Worm (Caenorhabditis elegans) whole organism, L2 larva: ENCODE results near the gene zmp-1.

Experiments used
- C34F6.9 ChIP-seq: fragments of 150-350 bp; optimal IDR thresholded peaks from 2 replicates; lab custom pipeline; 2014; ENCODE audit warnings: missing biosample characterization, missing genetic modification characterization
- F13H6.1 ChIP-seq: sonication (generic microtip); optimal IDR thresholded peaks from 2 replicates; lab custom pipeline; 2016; ENCODE audit warnings: missing genetic modification characterization, missing compliant biosample characterization
- R02D3.7 ChIP-seq: fragments of 150-350 bp; optimal IDR thresholded peaks from 2 replicates; lab custom pipeline; 2014; ENCODE audit warnings: missing biosample characterization, missing genetic modification characterization
- Y55F3AM.14 ChIP-seq: fragments of 200-800 bp; sonication (Bioruptor generic); optimal IDR thresholded peaks from 2 replicates; lab custom pipeline; 2018; ENCODE audit warnings: mild to moderate bottlenecking, missing genetic modification characterization, missing compliant biosample characterization
- alr-1 ChIP-seq: fragments of 150-350 bp; optimal IDR thresholded peaks from 2 replicates; lab custom pipeline; 2014; ENCODE audit warnings: missing biosample characterization, missing genetic modification characterization
- aly-2 ChIP-seq: fragments of 150-350 bp; optimal IDR thresholded peaks from 2 replicates; lab custom pipeline; 2014; ENCODE audit warnings: missing biosample characterization, missing genetic modification characterization
- ama-1 ChIP-seq: fragments of 150-350 bp; optimal IDR thresholded peaks from 2 replicates; lab custom pipeline; 2018; ENCODE audit warnings: inconsistent platforms
- blmp-1 ChIP-seq: sonication (generic microtip); optimal IDR thresholded peaks from 2 replicates; lab custom pipeline; 2017; ENCODE audit warnings: missing genetic modification characterization, mild to moderate bottlenecking, missing compliant biosample characterization, antibody characterized with exemption, moderate library complexity; ENCODE audit not compliant: insufficient read depth
- ceh-16 ChIP-seq: fragments of 150-350 bp; optimal IDR thresholded peaks from 2 replicates; lab custom pipeline; 2014; ENCODE audit warnings: missing biosample characterization, missing genetic modification characterization
- ceh-82 ChIP-seq: fragments of 150-350 bp; optimal IDR thresholded peaks from 2 replicates; lab custom pipeline; 2014; ENCODE audit warnings: missing biosample characterization, missing genetic modification characterization
- crh-2 ChIP-seq: sonication (generic microtip); optimal IDR thresholded peaks from 2 replicates; lab custom pipeline; 2017; ENCODE audit warnings: missing biosample characterization, missing genetic modification characterization
- dmd-4 ChIP-seq: sonication (generic microtip); optimal IDR thresholded peaks from 2 replicates; lab custom pipeline; 2017; ENCODE audit warnings: missing biosample characterization, missing genetic modification characterization
- egl-27 ChIP-seq: sonication (generic microtip); optimal IDR thresholded peaks from 3 replicates; lab custom pipeline; 2017; ENCODE audit warnings: missing biosample characterization, missing genetic modification reagents, missing genetic modification characterization
- elt-1 ChIP-seq: fragments of 150-350 bp; optimal IDR thresholded peaks from 2 replicates; lab custom pipeline; 2014; ENCODE audit warnings: missing biosample characterization, missing genetic modification characterization
- elt-3 ChIP-seq: sonication (generic microtip); optimal IDR thresholded peaks from 2 replicates; lab custom pipeline; 2017; ENCODE audit warnings: missing biosample characterization, missing genetic modification characterization
- fos-1 ChIP-seq: fragments of 150-350 bp; optimal IDR thresholded peaks from 2 replicates; lab custom pipeline; 2014; ENCODE audit warnings: missing biosample characterization, missing genetic modification characterization
- gmeb-1 ChIP-seq: fragments of 150-350 bp; optimal IDR thresholded peaks from 2 replicates; lab custom pipeline; 2014; ENCODE audit warnings: missing biosample characterization, missing genetic modification characterization
- lin-11 ChIP-seq: fragments of 150-350 bp; sonication (generic microtip); optimal IDR thresholded peaks from 2 replicates; lab custom pipeline; 2014; ENCODE audit warnings: missing biosample characterization, missing genetic modification characterization, inconsistent platforms, mixed read lengths
- lin-13 ChIP-seq: fragments of 150-350 bp; optimal IDR thresholded peaks from 2 replicates; lab custom pipeline; 2014; ENCODE audit warnings: missing biosample characterization, missing genetic modification reagents, missing genetic modification characterization
- lin-39 ChIP-seq: fragments of 150-350 bp; optimal IDR thresholded peaks from 2 replicates; lab custom pipeline; 2014; ENCODE audit warnings: missing biosample characterization, missing genetic modification reagents, missing genetic modification characterization
- lsy-2 ChIP-seq, 2 experiments: fragments of 150-350 bp in 1 of 2; sonication (generic microtip) in 1 of 2; optimal IDR thresholded peaks; 2 replicates each; lab custom pipeline; 2014 to 2017; ENCODE audit warnings: missing biosample characterization in 2 of 2, missing genetic modification characterization in 2 of 2
- mbf-1 ChIP-seq: sonication (generic microtip); optimal IDR thresholded peaks from 2 replicates; lab custom pipeline; 2017; ENCODE audit warnings: missing biosample characterization, missing genetic modification characterization
- mdl-1 ChIP-seq, 2 experiments: fragments of 150-350 bp in 1 of 2; sonication (generic microtip) in 1 of 2; optimal IDR thresholded peaks; 2 replicates each; lab custom pipeline; 2017; ENCODE audit warnings: missing biosample characterization in 2 of 2, missing genetic modification characterization in 2 of 2
- nhr-10 ChIP-seq: sonication (generic microtip); optimal IDR thresholded peaks from 2 replicates; lab custom pipeline; 2017; ENCODE audit warnings: missing biosample characterization, missing genetic modification characterization
- nhr-11 ChIP-seq: fragments of 150-350 bp; optimal IDR thresholded peaks from 2 replicates; lab custom pipeline; 2014; ENCODE audit warnings: missing biosample characterization, missing genetic modification characterization
- nhr-12 ChIP-seq: fragments of 150-350 bp; optimal IDR thresholded peaks from 2 replicates; lab custom pipeline; 2014; ENCODE audit warnings: missing biosample characterization, missing genetic modification characterization
- nhr-129 ChIP-seq: fragments of 150-350 bp; optimal IDR thresholded peaks from 2 replicates; lab custom pipeline; 2014; ENCODE audit warnings: missing biosample characterization, missing genetic modification characterization
- nhr-21 ChIP-seq: fragments of 150-350 bp; optimal IDR thresholded peaks from 2 replicates; lab custom pipeline; 2014; ENCODE audit warnings: missing biosample characterization, missing genetic modification characterization
- nhr-25 ChIP-seq: fragments of 150-350 bp; sonication (generic microtip); optimal IDR thresholded peaks from 3 replicates; lab custom pipeline; 2014; ENCODE audit warnings: missing biosample characterization, missing genetic modification characterization
- nhr-77 ChIP-seq: fragments of 150-350 bp; optimal IDR thresholded peaks from 2 replicates; lab custom pipeline; 2014; ENCODE audit warnings: missing biosample characterization, missing genetic modification characterization
- skn-1 ChIP-seq: sonication (generic microtip); optimal IDR thresholded peaks from 2 replicates; lab custom pipeline; 2017; ENCODE audit warnings: missing biosample characterization, missing genetic modification characterization
- sma-3 ChIP-seq: sonication (generic microtip); optimal IDR thresholded peaks from 2 replicates; lab custom pipeline; 2016; ENCODE audit warnings: missing genetic modification reagents, missing genetic modification characterization, missing compliant biosample characterization
- sma-9 ChIP-seq, 2 experiments: fragments of 150-350 bp in 1 of 2; sonication (generic microtip) in 1 of 2; optimal IDR thresholded peaks; 2 replicates each; lab custom pipeline; 2014 to 2016; ENCODE audit warnings: missing genetic modification characterization in 2 of 2, mild to moderate bottlenecking in 1 of 2, missing biosample characterization in 1 of 2, missing compliant biosample characterization in 1 of 2, missing genetic modification reagents in 1 of 2, moderate library complexity in 1 of 2
- unc-39 ChIP-seq: fragments of 150-350 bp; optimal IDR thresholded peaks from 2 replicates; lab custom pipeline; 2014; ENCODE audit warnings: missing biosample characterization, missing genetic modification characterization
- unc-55 ChIP-seq: fragments of 150-350 bp; sonication (generic microtip); optimal IDR thresholded peaks from 3 replicates; lab custom pipeline; 2014; ENCODE audit warnings: missing biosample characterization, missing genetic modification reagents, missing genetic modification characterization
- unc-62 ChIP-seq: fragments of 150-350 bp; optimal IDR thresholded peaks from 2 replicates; lab custom pipeline; 2014; ENCODE audit warnings: missing biosample characterization, missing genetic modification reagents, missing genetic modification characterization
- ztf-1 ChIP-seq: fragments of 200-800 bp; sonication (Bioruptor generic); conservative IDR thresholded peaks from 2 replicates; pipeline ENCODE4 v1.3.6; 2022; ENCODE audit warnings: missing genetic modification characterization, missing compliant biosample characterization
- ztf-11 ChIP-seq: sonication (generic microtip); optimal IDR thresholded peaks from 2 replicates; lab custom pipeline; 2017; ENCODE audit warnings: missing biosample characterization, missing genetic modification characterization

zmp-1 gene

ce11 chrIII:5938013-5938412, 5.3 kb upstream of the zmp-1 start (continued):
- TF ChIP-seq sma-9 (GFP tag; optimal IDR thresholded peaks at IDR 0.05; lab: Kevin White, UChicago): peak; percentile 84
- no peak for TF ChIP-seq sma-9 (tag; optimal IDR thresholded peaks at IDR 0.05; lab: Kevin White, UChicago)
- TF ChIP-seq C34F6.9: peak; percentile 66
- TF ChIP-seq nhr-129: peak; percentile 98
- TF ChIP-seq ceh-82 (tag; lab: Kevin White, UChicago): no peak
- peak in 1 of 2 experiments; percentile 50 for TF ChIP-seq mdl-1 (tag; optimal IDR thresholded peaks at IDR 0.05; lab: Kevin White, UChicago)
- TF ChIP-seq nhr-12 (tag; lab: Kevin White, UChicago): no peak
- peak; percentile 63 for TF ChIP-seq F13H6.1 (tag; lab: Kevin White, UChicago)
- peak; percentile 54 for TF ChIP-seq unc-62 (GFP tag; lab: Kevin White, UChicago)
- peak; percentile 69 for TF ChIP-seq lin-39
- TF ChIP-seq sma-3 (GFP tag; lab: Kevin White, UChicago): peak; percentile 90
- TF ChIP-seq, all 48 proteins: peak for 24

- TF ChIP-seq dmd-4 (no peak), ztf-11 (no peak), crh-2 (tag; lab: Kevin White, UChicago) (no peak), C34F6.9 (peak; percentile 2)
Measured at ce11 chrIII:5936992-5937391, 4.2 kb upstream of the zmp-1 start, which contains the start of gene EGAP1.1. TSS of gene EGAP1.1 (minus strand) at chrIII:5937220.

- TF ChIP-seq dmd-4: no peak
- TF ChIP-seq lsy-2 (tag; optimal IDR thresholded peaks at IDR 0.05; lab: Kevin White, UChicago): peak in 1 of 2 experiments; percentile 9
- TF ChIP-seq aly-2 (tag; lab: Kevin White, UChicago): no peak
- TF ChIP-seq C34F6.9: peak; percentile 40
- peak; percentile 24 for TF ChIP-seq F13H6.1 (tag; lab: Kevin White, UChicago)
Measured at ce11 chrIII:5934138-5934658, 1.4 kb upstream of the zmp-1 start.

ce11 chrIII:5931433-5931994, 1.2 kb downstream of the zmp-1 start, which contains the start of gene EGAP1.5:
TSS of gene EGAP1.5 (plus strand) at chrIII:5931721.
- TF ChIP-seq nhr-25 (tag; lab: Kevin White, UChicago) (no peak), dmd-4 (no peak), unc-39 (tag; lab: Kevin White, UChicago) (no peak), nhr-129 (peak; percentile 31), ztf-11 (no peak), sma-3 (GFP tag; lab: Kevin White, UChicago) (no peak), F13H6.1 (tag; lab: Kevin White, UChicago) (peak; percentile 32), elt-1 (no peak), fos-1 (no peak), elt-3 (tag; lab: Kevin White, UChicago) (no peak), ceh-16 (tag; lab: Kevin White, UChicago) (no peak), nhr-10 (tag; lab: Kevin White, UChicago) (no peak), ztf-1 (GFP tag; lab: Robert Waterston, UW) (no peak), nhr-21 (tag; lab: Kevin White, UChicago) (no peak), R02D3.7 (no peak), nhr-11 (tag; lab: Kevin White, UChicago) (no peak)

ce11 chrIII:5930659-5931058, 2.1 kb downstream of the zmp-1 start:
- TF ChIP-seq dmd-4 (no peak), unc-39 (tag; lab: Kevin White, UChicago) (no peak), egl-27 (no peak), blmp-1 (tag; lab: Kevin White, UChicago) (no peak), nhr-129 (peak; percentile 17), F13H6.1 (tag; lab: Kevin White, UChicago) (peak; percentile 24), sma-9 (GFP tag; optimal IDR thresholded peaks at IDR 0.05; lab: Kevin White, UChicago) (peak; percentile 33), sma-9 (tag; optimal IDR thresholded peaks at IDR 0.05; lab: Kevin White, UChicago) (no peak), ztf-11 (no peak), mbf-1 (no peak), ceh-16 (tag; lab: Kevin White, UChicago) (no peak), lsy-2 (tag; optimal IDR thresholded peaks at IDR 0.05; lab: Kevin White, UChicago) (peak in 1 of 2 experiments; percentile 40)

ce11 chrIII:5925724-5926123, 7.0 kb downstream of the zmp-1 start, which contains the start of the genes dnc-2 and bcl-7:
TSS of gene dnc-2 (minus strand) at chrIII:5925756.
TSS of gene bcl-7 (plus strand) at chrIII:5926086.
- TF ChIP-seq nhr-77 (no peak), F13H6.1 (tag; lab: Kevin White, UChicago) (peak; percentile 26), lin-39 (no peak), nhr-129 (peak; percentile 36), skn-1 (tag; lab: Kevin White, UChicago) (no peak), sma-3 (GFP tag; lab: Kevin White, UChicago) (peak; percentile 39), gmeb-1 (tag; lab: Kevin White, UChicago) (peak; percentile 47), ama-1 (lab: Kevin White, UChicago) (no peak), blmp-1 (tag; lab: Kevin White, UChicago) (no peak), lsy-2 (tag; optimal IDR thresholded peaks at IDR 0.05; lab: Kevin White, UChicago) (peak; percentile 30 to 79), nhr-21 (tag; lab: Kevin White, UChicago) (peak; percentile 38), C34F6.9 (peak; percentile 85), nhr-25 (tag; lab: Kevin White, UChicago) (peak; percentile 60), nhr-12 (tag; lab: Kevin White, UChicago) (no peak), crh-2 (tag; lab: Kevin White, UChicago) (peak; percentile 54), lin-13 (GFP tag; lab: Kevin White, UChicago) (peak; percentile 41), sma-9 (GFP tag; optimal IDR thresholded peaks at IDR 0.05; lab: Kevin White, UChicago) (peak; percentile 58), sma-9 (tag; optimal IDR thresholded peaks at IDR 0.05; lab: Kevin White, UChicago) (no peak), fos-1 (peak; percentile 27), Y55F3AM.14 (GFP tag; lab: Kevin White, UChicago) (no peak), lin-11 (tag; lab: Kevin White, UChicago) (peak; percentile 17), alr-1 (no peak), unc-55 (peak; percentile 84), elt-3 (tag; lab: Kevin White, UChicago) (no peak)
